Fruit fly (Drosophila melanogaster) whole organism, prepupa: ENCODE data around the gene Tmem43.
A peak's percentile ranks its signal among the peaks of the same experiment; 100 is the strongest.

Source experiments
- Blimp-1 ChIP-seq: fragments of 200-800 bp; sonication (Bioruptor generic); optimal IDR thresholded peaks from 3 replicates; lab custom pipeline; 2017; ENCODE audit warnings: missing biosample characterization, missing genetic modification characterization, mild to moderate bottlenecking, moderate library complexity, missing genetic modification reagents
- CG10631 ChIP-seq: fragments of 200-800 bp; sonication (Bioruptor generic); optimal IDR thresholded peaks from 2 replicates; lab custom pipeline; 2016; ENCODE audit warnings: missing biosample characterization, missing genetic modification characterization
- CG10669 ChIP-seq: fragments of 200-800 bp; sonication (Bioruptor generic); optimal IDR thresholded peaks from 3 replicates; lab custom pipeline; 2018; ENCODE audit warnings: missing biosample characterization, mild to moderate bottlenecking, missing genetic modification characterization, moderate library complexity
- CG11762 ChIP-seq: fragments of 200-800 bp; sonication (Bioruptor generic); optimal IDR thresholded peaks from 3 replicates; lab custom pipeline; 2016; ENCODE audit warnings: missing biosample characterization, missing genetic modification characterization; ENCODE audit not compliant: insufficient read depth
- CG1621 ChIP-seq: fragments of 200-800 bp; sonication (Bioruptor generic); optimal IDR thresholded peaks from 3 replicates; lab custom pipeline; 2018; ENCODE audit warnings: missing biosample characterization, mild to moderate bottlenecking, missing genetic modification characterization
- CG3032 ChIP-seq: fragments of 200-800 bp; optimal IDR thresholded peaks from 2 replicates; lab custom pipeline; 2019; ENCODE audit warnings: missing biosample characterization, mild to moderate bottlenecking, missing genetic modification characterization, moderate library complexity
- CG31627 ChIP-seq: fragments of 200-800 bp; sonication (Bioruptor generic); optimal IDR thresholded peaks from 3 replicates; lab custom pipeline; 2016; ENCODE audit warnings: missing biosample characterization, missing genetic modification characterization
- CG32006 ChIP-seq: fragments of 200-800 bp; sonication (Bioruptor generic); optimal IDR thresholded peaks from 3 replicates; lab custom pipeline; 2017; ENCODE audit warnings: missing biosample characterization, mild to moderate bottlenecking, missing genetic modification characterization
- CG34406 ChIP-seq: fragments of 200-800 bp; sonication (Bioruptor generic); optimal IDR thresholded peaks from 3 replicates; lab custom pipeline; 2016; ENCODE audit warnings: missing biosample characterization, missing genetic modification characterization
- CG3919 ChIP-seq: fragments of 200-800 bp; sonication (Bioruptor generic); optimal IDR thresholded peaks from 3 replicates; lab custom pipeline; 2016; ENCODE audit warnings: missing biosample characterization, missing genetic modification characterization
- CG4318 ChIP-seq: fragments of 200-800 bp; sonication (Bioruptor generic); optimal IDR thresholded peaks from 3 replicates; lab custom pipeline; 2017; ENCODE audit warnings: missing biosample characterization, mild to moderate bottlenecking, missing genetic modification characterization
- CG6163 ChIP-seq: fragments of 200-800 bp; sonication (Bioruptor generic); IDR thresholded peaks from 3 replicates; pipeline ENCODE4 v1.3.6; 2022; ENCODE audit warnings: missing biosample characterization, missing genetic modification characterization
- CG6792 ChIP-seq: fragments of 200-800 bp; sonication (Bioruptor generic); optimal IDR thresholded peaks from 3 replicates; lab custom pipeline; 2016; ENCODE audit warnings: missing biosample characterization, missing genetic modification characterization
- CG6808 ChIP-seq: fragments of 200-800 bp; sonication (Bioruptor generic); optimal IDR thresholded peaks from 3 replicates; lab custom pipeline; 2017; ENCODE audit warnings: missing biosample characterization, missing genetic modification characterization, mild to moderate bottlenecking, moderate library complexity, missing genetic modification reagents
- CG6854 ChIP-seq: fragments of 200-800 bp; sonication (Bioruptor generic); optimal IDR thresholded peaks from 2 replicates; lab custom pipeline; 2017; ENCODE audit warnings: missing biosample characterization, mild to moderate bottlenecking, missing genetic modification characterization
- CG7368 ChIP-seq: fragments of 200-800 bp; sonication (Bioruptor generic); optimal IDR thresholded peaks from 3 replicates; lab custom pipeline; 2016; ENCODE audit warnings: missing biosample characterization, missing genetic modification characterization
- CG8119 ChIP-seq: fragments of 200-800 bp; sonication (Bioruptor generic); IDR thresholded peaks from 3 replicates; pipeline ENCODE4 v1.3.6; 2022; ENCODE audit warnings: missing biosample characterization, missing genetic modification characterization
- CG8632 ChIP-seq: fragments of 200-800 bp; sonication (Bioruptor generic); optimal IDR thresholded peaks from 3 replicates; lab custom pipeline; 2016; ENCODE audit warnings: missing biosample characterization, missing genetic modification characterization
- CG9139 ChIP-seq: fragments of 200-800 bp; sonication (Bioruptor generic); optimal IDR thresholded peaks from 3 replicates; lab custom pipeline; 2017; ENCODE audit warnings: missing biosample characterization, mild to moderate bottlenecking, missing genetic modification characterization
- Eip75B ChIP-seq: fragments of 200-800 bp; sonication (Bioruptor generic); optimal IDR thresholded peaks from 3 replicates; lab custom pipeline; 2016; ENCODE audit warnings: missing biosample characterization, missing genetic modification characterization
- Eip78C ChIP-seq: fragments of 200-800 bp; sonication (Bioruptor generic); peaks from one replicate; lab custom pipeline; 2016; ENCODE audit warnings: missing biosample characterization, missing genetic modification characterization
- Eip93F ChIP-seq: fragments of 200-800 bp; sonication (Bioruptor generic); optimal IDR thresholded peaks from 2 replicates; lab custom pipeline; 2016; ENCODE audit warnings: missing biosample characterization, mild to moderate bottlenecking, missing genetic modification characterization
- Ets21C ChIP-seq: fragments of 200-800 bp; sonication (Bioruptor generic); optimal IDR thresholded peaks from 3 replicates; lab custom pipeline; 2016; ENCODE audit warnings: missing biosample characterization, missing genetic modification characterization
- Ets96B ChIP-seq: fragments of 200-800 bp; optimal IDR thresholded peaks from 2 replicates; lab custom pipeline; 2019; ENCODE audit warnings: missing biosample characterization, mild to moderate bottlenecking, missing genetic modification characterization, moderate library complexity
- Gug ChIP-seq: fragments of 200-800 bp; sonication (Bioruptor generic); IDR thresholded peaks from 2 replicates; pipeline ENCODE4 v1.3.6; 2022; ENCODE audit warnings: missing biosample characterization, missing genetic modification characterization
- Hr38 ChIP-seq: sonication (Bioruptor generic); optimal IDR thresholded peaks from 2 replicates; lab custom pipeline; 2016; ENCODE audit warnings: missing biosample characterization, missing genetic modification characterization
- Hr39 ChIP-seq: fragments of 200-800 bp; sonication (Bioruptor generic); optimal IDR thresholded peaks from 2 replicates; lab custom pipeline; 2016; ENCODE audit warnings: missing biosample characterization, missing genetic modification characterization
- Hr4 ChIP-seq: fragments of 200-800 bp; sonication (Bioruptor generic); optimal IDR thresholded peaks from 3 replicates; lab custom pipeline; 2016; ENCODE audit warnings: missing biosample characterization, missing genetic modification characterization
- Lpt ChIP-seq: fragments of 200-800 bp; sonication (Bioruptor generic); optimal IDR thresholded peaks from 3 replicates; lab custom pipeline; 2016; ENCODE audit warnings: missing biosample characterization, missing genetic modification characterization
- Met ChIP-seq: fragments of 200-800 bp; sonication (Bioruptor generic); optimal IDR thresholded peaks from 3 replicates; lab custom pipeline; 2016; ENCODE audit warnings: missing biosample characterization, missing genetic modification characterization
- Smox ChIP-seq: fragments of 200-800 bp; sonication (Bioruptor generic); optimal IDR thresholded peaks from 3 replicates; lab custom pipeline; 2016; ENCODE audit warnings: missing biosample characterization, missing genetic modification characterization
- Sox102F ChIP-seq: fragments of 200-800 bp; sonication (Bioruptor generic); optimal IDR thresholded peaks from 2 replicates; lab custom pipeline; 2016; ENCODE audit warnings: missing biosample characterization, mild to moderate bottlenecking, missing genetic modification characterization
- Sox14 ChIP-seq: fragments of 200-800 bp; sonication (Bioruptor generic); optimal IDR thresholded peaks from 3 replicates; lab custom pipeline; 2016; ENCODE audit warnings: missing biosample characterization, missing genetic modification characterization
- Sox15 ChIP-seq: fragments of 200-800 bp; sonication (Bioruptor generic); optimal IDR thresholded peaks from 3 replicates; lab custom pipeline; 2016; ENCODE audit warnings: missing biosample characterization, missing genetic modification characterization
- achi ChIP-seq: fragments of 200-800 bp; sonication (Bioruptor generic); optimal IDR thresholded peaks from 3 replicates; lab custom pipeline; 2016; ENCODE audit warnings: missing biosample characterization, missing genetic modification characterization
- acj6 ChIP-seq: fragments of 200-800 bp; sonication (Bioruptor generic); optimal IDR thresholded peaks from 3 replicates; lab custom pipeline; 2016; ENCODE audit warnings: missing biosample characterization, missing genetic modification characterization
- cyc ChIP-seq: fragments of 200-800 bp; sonication (Bioruptor generic); optimal IDR thresholded peaks from 3 replicates; lab custom pipeline; 2016; ENCODE audit warnings: missing biosample characterization, missing genetic modification characterization
- dac ChIP-seq: fragments of 200-800 bp; sonication (Bioruptor generic); optimal IDR thresholded peaks from 2 replicates; lab custom pipeline; 2017; ENCODE audit warnings: missing biosample characterization, mild to moderate bottlenecking, missing genetic modification characterization
- esn ChIP-seq: fragments of 200-800 bp; sonication (Bioruptor generic); optimal IDR thresholded peaks from 2 replicates; lab custom pipeline; 2016; ENCODE audit warnings: missing biosample characterization, mild to moderate bottlenecking, missing genetic modification characterization, moderate library complexity
- fd59A ChIP-seq: fragments of 200-800 bp; sonication (Bioruptor generic); optimal IDR thresholded peaks from 2 replicates; lab custom pipeline; 2017; ENCODE audit warnings: missing biosample characterization, mild to moderate bottlenecking, missing genetic modification characterization, missing genetic modification reagents
- fkh ChIP-seq: fragments of 200-800 bp; sonication (Bioruptor generic); optimal IDR thresholded peaks from 3 replicates; lab custom pipeline; 2017; ENCODE audit warnings: missing biosample characterization, mild to moderate bottlenecking, missing genetic modification characterization, moderate library complexity
- lz ChIP-seq: fragments of 200-800 bp; sonication (Bioruptor generic); optimal IDR thresholded peaks from 3 replicates; lab custom pipeline; 2016; ENCODE audit warnings: missing biosample characterization, missing genetic modification characterization
- net ChIP-seq: fragments of 200-800 bp; sonication (Bioruptor generic); optimal IDR thresholded peaks from 3 replicates; lab custom pipeline; 2016; ENCODE audit warnings: missing biosample characterization, missing genetic modification characterization
- pdm3 ChIP-seq: fragments of 200-800 bp; sonication (Bioruptor generic); optimal IDR thresholded peaks from 3 replicates; lab custom pipeline; 2016; ENCODE audit warnings: missing biosample characterization, missing genetic modification characterization
- salr ChIP-seq, 2 experiments: fragments of 200-800 bp; sonication (Bioruptor generic); optimal IDR thresholded peaks; 3 replicates each; lab custom pipeline; 2016 to 2018; ENCODE audit warnings: missing biosample characterization in 2 of 2, missing genetic modification characterization in 2 of 2, mild to moderate bottlenecking in 1 of 2
- spab ChIP-seq: fragments of 200-800 bp; sonication (Bioruptor generic); optimal IDR thresholded peaks from 2 replicates; lab custom pipeline; 2017; ENCODE audit warnings: missing biosample characterization, mild to moderate bottlenecking, missing genetic modification characterization, missing genetic modification reagents
- ss ChIP-seq, 2 experiments: fragments of 200-800 bp; sonication (Bioruptor generic); optimal IDR thresholded peaks; 2 replicates in 1 of 2; 3 replicates in 1 of 2; lab custom pipeline; 2017 to 2018; ENCODE audit warnings: mild to moderate bottlenecking in 2 of 2, missing biosample characterization in 2 of 2, missing genetic modification characterization in 2 of 2, moderate library complexity in 1 of 2
- svp ChIP-seq: fragments of 200-800 bp; sonication (Bioruptor generic); peaks from one replicate; lab custom pipeline; 2016; ENCODE audit warnings: missing biosample characterization, missing genetic modification characterization
- topi ChIP-seq: fragments of 200-800 bp; sonication (Bioruptor generic); optimal IDR thresholded peaks from 3 replicates; lab custom pipeline; 2016; ENCODE audit warnings: missing biosample characterization, missing genetic modification characterization
- vri ChIP-seq: fragments of 200-800 bp; sonication (Bioruptor generic); optimal IDR thresholded peaks from 3 replicates; lab custom pipeline; 2016; ENCODE audit warnings: missing biosample characterization, mild to moderate bottlenecking, missing genetic modification characterization

The Tmem43 gene

DNA sequence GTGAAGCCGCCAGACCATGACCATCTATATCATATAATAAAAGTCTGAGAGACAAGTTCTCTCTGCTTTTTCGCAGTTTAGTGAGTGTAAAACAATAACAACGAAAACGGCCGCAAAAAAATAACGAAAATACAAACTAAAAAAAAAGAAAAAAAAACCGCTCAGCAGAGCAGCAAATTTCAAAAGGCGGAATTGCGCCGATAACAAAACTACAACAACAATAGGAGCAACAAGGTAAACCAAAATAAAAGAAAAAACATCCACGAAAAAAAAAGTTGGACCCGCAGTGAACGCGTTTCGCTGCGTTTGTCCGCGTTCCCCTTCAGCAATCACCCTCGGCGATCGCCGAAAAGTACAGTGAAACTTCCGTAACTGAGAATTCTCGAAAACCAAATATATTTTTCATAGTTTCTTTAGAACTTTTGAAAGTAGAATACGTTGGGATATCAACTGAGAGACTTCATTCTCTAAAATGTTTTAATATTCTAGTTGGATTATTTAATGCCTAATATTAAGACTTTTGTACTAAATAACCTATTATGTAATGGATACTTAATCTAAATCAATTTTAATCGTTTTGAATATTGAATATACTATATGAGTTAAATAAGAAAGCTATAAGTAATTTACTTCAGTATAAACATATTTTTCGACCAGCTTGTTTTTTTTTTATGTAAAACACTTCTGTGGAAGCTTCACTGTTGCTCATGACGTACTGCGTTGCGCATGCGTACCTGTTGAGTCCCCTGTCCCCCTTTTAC, 39.1 kb downstream of the Tmem43 start:
- TF ChIP-seq CG10631 (GFP tag; lab: Kevin White, UChicago) (peak; percentile 64), Smox (GFP tag; lab: Kevin White, UChicago) (peak; percentile 77), achi (GFP tag; lab: Kevin White, UChicago) (peak; percentile 71), pdm3 (GFP tag; lab: Kevin White, UChicago) (peak; percentile 75), Ets21C (GFP tag; lab: Kevin White, UChicago) (peak; percentile 41), CG6792 (peak; percentile 67), CG3919 (GFP tag; lab: Kevin White, UChicago) (peak; percentile 76), CG6808 (GFP tag; lab: Kevin White, UChicago) (peak; percentile 66), net (GFP tag; lab: Kevin White, UChicago) (peak; percentile 62), Hr4 (GFP tag; lab: Kevin White, UChicago) (peak; percentile 62), fd59A (GFP tag; lab: Kevin White, UChicago) (peak; percentile 56), Eip78C (GFP tag; lab: Kevin White, UChicago) (peak; percentile 87), Eip75B (GFP tag; lab: Kevin White, UChicago) (peak; percentile 65), cyc (GFP tag; lab: Kevin White, UChicago) (peak; percentile 60), ss (GFP tag; optimal IDR thresholded peaks at IDR 0.05; lab: Kevin White, UChicago) (peak; percentile 39 to 75), CG8119 (GFP tag; lab: Robert Waterston, UW) (peak; percentile 59; the same call in 2 of the 3 replicates), Eip93F (GFP tag; lab: Kevin White, UChicago) (no peak), vri (GFP tag; lab: Kevin White, UChicago) (peak; percentile 27), Met (GFP tag; lab: Kevin White, UChicago) (peak; percentile 82), CG3032 (tag; lab: Kevin White, UChicago) (peak; percentile 55), Sox14 (GFP tag; lab: Kevin White, UChicago) (peak; percentile 49), CG4318 (GFP tag; lab: Kevin White, UChicago) (peak; percentile 24), esn (peak; percentile 87), Sox102F (GFP tag; lab: Kevin White, UChicago) (peak; percentile 59), CG31627 (GFP tag; lab: Kevin White, UChicago) (peak; percentile 65), Hr39 (GFP tag; lab: Kevin White, UChicago) (peak; percentile 59), CG10669 (GFP tag; lab: Kevin White, UChicago) (peak; percentile 40), spab (GFP tag; lab: Kevin White, UChicago) (peak; percentile 59), salr (GFP tag; optimal IDR thresholded peaks at IDR 0.05; lab: Kevin White, UChicago) (peak in 1 of 2 experiments; percentile 43), CG32006 (GFP tag; lab: Kevin White, UChicago) (peak; percentile 72), CG34406 (GFP tag; lab: Kevin White, UChicago) (peak; percentile 68), CG11762 (GFP tag; lab: Kevin White, UChicago) (peak; percentile 50), Lpt (GFP tag; lab: Kevin White, UChicago) (peak; percentile 52), dac (GFP tag; lab: Kevin White, UChicago) (no peak), CG6854 (peak; percentile 56), acj6 (GFP tag; lab: Kevin White, UChicago) (peak; percentile 63), topi (GFP tag; lab: Kevin White, UChicago) (peak; percentile 63), CG7368 (GFP tag; lab: Kevin White, UChicago) (no peak), lz (GFP tag; lab: Kevin White, UChicago) (peak; percentile 57), CG6163 (GFP tag; lab: Robert Waterston, UW) (no peak; the same call in 2 of the 3 replicates), CG9139 (GFP tag; lab: Kevin White, UChicago) (peak; percentile 54), fkh (GFP tag; lab: Kevin White, UChicago) (no peak), CG1621 (no peak), CG8632 (GFP tag; lab: Kevin White, UChicago) (peak; percentile 69), Sox15 (GFP tag; lab: Kevin White, UChicago) (peak; percentile 60), Ets96B (tag; lab: Kevin White, UChicago) (peak; percentile 46), Hr38 (GFP tag; lab: Kevin White, UChicago) (no peak), svp (GFP tag; lab: Kevin White, UChicago) (peak; percentile 84), Gug (GFP tag; lab: Robert Waterston, UW) (no peak), Blimp-1 (GFP tag; lab: Kevin White, UChicago) (peak; percentile 42)
